Worm (Caenorhabditis elegans): ENCODE data around the gene srd-21.
A peak's percentile ranks its signal among the peaks of the same experiment; 100 is the strongest.

srd-21 gene

DNA sequence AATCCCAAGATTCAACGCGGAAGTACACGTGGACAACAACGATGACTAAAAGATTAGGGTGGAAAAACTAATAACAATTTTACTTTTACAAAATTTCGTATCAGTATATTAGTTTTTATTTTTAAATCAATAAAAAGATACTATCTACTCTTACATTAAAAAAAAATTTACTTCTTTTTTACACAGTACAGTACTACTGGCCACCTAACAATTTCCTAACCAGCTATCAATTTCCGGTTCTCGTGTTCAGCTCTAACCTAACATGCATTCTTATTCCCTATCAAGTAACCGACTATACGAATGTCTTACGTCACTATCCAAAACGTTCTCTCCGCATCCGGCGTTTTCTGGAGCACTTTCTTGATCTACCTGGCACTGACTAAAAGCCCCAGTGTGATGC, at the start of gene srd-21:
TSS of gene srd-21 (plus strand) at position 301 of the 400 bp plus-strand sequence.
- no peak for TF ChIP-seq ztf-29 (GFP tag; IDR thresholded peaks at IDR 0.05)
- TF ChIP-seq flt-1 (GFP tag; IDR thresholded peaks at IDR 0.05) = no peak
- no peak for TF ChIP-seq T22C8.4 (GFP tag; IDR thresholded peaks at IDR 0.05)
- no peak for TF ChIP-seq med-1 (GFP tag; optimal IDR thresholded peaks at IDR 0.05; ENCODE audit: insufficient read depth)
- TF ChIP-seq ref-1 (GFP tag; conservative IDR thresholded peaks at IDR 0.05) = no peak
- TF ChIP-seq cog-1 (tag; optimal IDR thresholded peaks at IDR 0.05) = no peak
- no peak for TF ChIP-seq tab-1 (GFP tag; IDR thresholded peaks at IDR 0.05)
- TF ChIP-seq klf-2 (GFP tag; conservative IDR thresholded peaks at IDR 0.05) = no peak

DNA sequence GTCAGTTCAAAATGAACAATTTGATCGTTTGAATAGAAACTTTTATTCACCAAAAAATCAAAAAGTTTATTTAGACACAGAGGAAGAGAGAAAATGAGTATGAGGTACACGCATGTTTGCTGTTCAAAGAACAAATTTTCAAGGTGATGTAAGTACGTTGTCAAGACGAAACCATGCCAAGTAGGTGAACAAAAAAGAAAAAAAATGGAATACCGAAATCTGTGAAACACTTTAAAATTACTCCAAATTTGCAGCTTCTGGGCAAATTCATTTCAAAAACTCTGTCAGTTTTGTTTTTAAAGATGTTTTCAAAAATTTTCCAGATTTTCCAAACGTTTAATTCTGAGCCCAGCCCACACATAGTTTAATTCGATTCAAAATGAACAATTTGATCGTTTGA, 49.3 kb upstream of the srd-21 start, which contains the start of gene nhr-271:
TSS of gene nhr-271 (minus strand) at position 101 of the 400 bp plus-strand sequence.
- no peak for TF ChIP-seq T22C8.4 (GFP tag; IDR thresholded peaks at IDR 0.05)
- no peak for TF ChIP-seq med-1 (GFP tag; optimal IDR thresholded peaks at IDR 0.05; ENCODE audit: insufficient read depth)
- TF ChIP-seq ztf-29 (GFP tag; IDR thresholded peaks at IDR 0.05) = no peak

DNA sequence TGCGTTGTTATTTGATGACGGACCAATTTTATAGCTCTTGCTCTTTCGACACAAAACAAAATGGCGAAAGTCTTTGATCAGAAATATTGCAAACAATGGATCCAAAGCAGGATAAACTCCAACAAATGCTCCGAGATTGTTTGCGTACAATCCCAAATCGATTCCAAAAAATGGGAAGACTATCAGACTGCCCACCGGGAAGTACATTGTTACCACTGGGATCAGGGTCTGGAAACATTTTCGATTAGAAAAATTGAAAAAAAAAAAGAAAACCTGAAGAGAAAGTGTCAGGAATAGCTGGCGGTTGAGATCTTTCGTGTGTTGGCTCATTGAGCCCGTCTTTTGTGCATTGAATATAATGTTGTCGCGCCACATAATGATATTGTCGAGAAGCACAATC, 48.6 kb upstream of the srd-21 start:
- TF ChIP-seq T22C8.4 (GFP tag; IDR thresholded peaks at IDR 0.05) = no peak
- no peak for TF ChIP-seq tab-1 (GFP tag; IDR thresholded peaks at IDR 0.05)
- TF ChIP-seq klf-2 (GFP tag; conservative IDR thresholded peaks at IDR 0.05) = no peak
- no peak for TF ChIP-seq ztf-23 (GFP tag; IDR thresholded peaks at IDR 0.05)
- TF ChIP-seq cog-1 (tag; optimal IDR thresholded peaks at IDR 0.05) = no peak
- TF ChIP-seq ref-1 (GFP tag; conservative IDR thresholded peaks at IDR 0.05) = no peak
- no peak for TF ChIP-seq ztf-29 (GFP tag; IDR thresholded peaks at IDR 0.05)
- no peak for TF ChIP-seq flt-1 (GFP tag; IDR thresholded peaks at IDR 0.05)

DNA sequence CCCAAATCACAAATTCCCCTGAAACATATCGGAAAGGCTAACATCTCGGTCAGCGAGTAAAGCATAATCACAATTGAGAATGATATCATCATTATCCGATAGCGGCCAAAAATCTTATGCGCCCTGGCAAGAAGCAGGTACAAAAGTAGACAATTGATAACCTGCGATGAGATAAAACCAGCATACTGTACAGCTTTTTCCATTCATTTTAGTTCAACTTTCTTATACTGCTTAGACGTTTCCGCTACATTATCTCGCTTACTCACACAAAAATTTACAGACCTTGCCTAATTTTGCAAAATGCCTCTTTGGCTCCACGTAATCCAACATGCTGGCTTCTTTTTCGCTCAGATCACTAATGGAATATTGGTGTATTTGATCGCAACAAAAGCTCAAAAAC, 46.7 kb upstream of the srd-21 start, which contains the start of gene str-150:
TSS of gene str-150 (plus strand) at position 301 of the 400 bp plus-strand sequence.
- no peak for TF ChIP-seq flt-1 (GFP tag; IDR thresholded peaks at IDR 0.05)
- TF ChIP-seq med-1 (GFP tag; optimal IDR thresholded peaks at IDR 0.05; ENCODE audit: insufficient read depth) = no peak
- TF ChIP-seq klf-2 (GFP tag; conservative IDR thresholded peaks at IDR 0.05) = no peak
- TF ChIP-seq ztf-29 (GFP tag; IDR thresholded peaks at IDR 0.05) = no peak
- TF ChIP-seq ztf-23 (GFP tag; IDR thresholded peaks at IDR 0.05) = no peak
- no peak for TF ChIP-seq tab-1 (GFP tag; IDR thresholded peaks at IDR 0.05)
- no peak for TF ChIP-seq ref-1 (GFP tag; conservative IDR thresholded peaks at IDR 0.05)
- TF ChIP-seq cog-1 (tag; optimal IDR thresholded peaks at IDR 0.05) = no peak
- no peak for TF ChIP-seq T22C8.4 (GFP tag; IDR thresholded peaks at IDR 0.05)

DNA sequence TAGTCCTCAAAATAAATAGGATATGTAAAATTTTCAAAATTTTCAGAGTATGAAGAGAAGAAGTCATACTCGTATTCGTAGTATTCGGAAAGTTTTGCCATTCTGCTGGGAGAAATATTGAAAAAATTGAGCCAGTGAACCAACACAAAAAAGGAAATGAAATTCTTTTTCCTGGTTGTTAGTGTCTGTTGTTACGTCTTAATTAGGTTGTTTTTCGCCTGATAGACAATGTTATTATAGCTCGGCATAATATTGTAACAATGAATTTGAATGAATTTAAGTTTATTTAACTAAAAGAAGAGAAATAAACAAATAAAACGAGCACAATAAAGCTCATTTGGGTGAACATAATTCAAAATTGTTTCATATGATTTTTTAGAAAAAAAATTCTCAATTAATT, 41.3 kb upstream of the srd-21 start, which contains the start of gene srw-73:
TSS of gene srw-73 (minus strand) at position 101 of the 400 bp plus-strand sequence.
- TF ChIP-seq cog-1 (tag; optimal IDR thresholded peaks at IDR 0.05) (no peak), klf-2 (GFP tag; conservative IDR thresholded peaks at IDR 0.05) (no peak), flt-1 (GFP tag; IDR thresholded peaks at IDR 0.05) (no peak), T22C8.4 (GFP tag; IDR thresholded peaks at IDR 0.05) (no peak), tab-1 (GFP tag; IDR thresholded peaks at IDR 0.05) (no peak), med-1 (GFP tag; optimal IDR thresholded peaks at IDR 0.05; ENCODE audit: insufficient read depth) (no peak), ztf-23 (GFP tag; IDR thresholded peaks at IDR 0.05) (no peak), ztf-29 (GFP tag; IDR thresholded peaks at IDR 0.05) (no peak)

DNA sequence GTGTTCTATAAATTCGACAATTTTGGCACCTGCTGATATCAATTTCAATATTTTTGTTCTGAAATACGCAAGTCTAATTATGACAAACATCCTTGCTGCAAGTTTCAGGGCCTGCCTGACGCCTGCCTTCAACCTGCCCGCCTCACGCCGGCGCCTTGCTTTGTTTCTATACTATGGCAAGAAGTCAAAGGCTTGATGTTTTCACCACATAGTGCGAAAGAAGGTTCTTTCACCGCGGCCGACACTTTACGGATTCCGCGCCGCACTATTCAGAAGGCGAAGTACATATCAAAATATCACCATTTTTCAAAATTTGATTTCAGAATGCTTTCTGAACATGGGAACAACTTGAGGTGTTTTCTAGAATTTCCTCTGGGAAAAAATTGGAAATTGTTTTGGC, 40.2 kb upstream of the srd-21 start:
- no peak for TF ChIP-seq ztf-29 (GFP tag; IDR thresholded peaks at IDR 0.05)
- TF ChIP-seq ref-1 (GFP tag; conservative IDR thresholded peaks at IDR 0.05) = no peak
- no peak for TF ChIP-seq tab-1 (GFP tag; IDR thresholded peaks at IDR 0.05)
- TF ChIP-seq cog-1 (tag; optimal IDR thresholded peaks at IDR 0.05) = no peak
- TF ChIP-seq med-1 (GFP tag; optimal IDR thresholded peaks at IDR 0.05; ENCODE audit: insufficient read depth) = no peak
- no peak for TF ChIP-seq T22C8.4 (GFP tag; IDR thresholded peaks at IDR 0.05)
- TF ChIP-seq ztf-23 (GFP tag; IDR thresholded peaks at IDR 0.05) = no peak

DNA sequence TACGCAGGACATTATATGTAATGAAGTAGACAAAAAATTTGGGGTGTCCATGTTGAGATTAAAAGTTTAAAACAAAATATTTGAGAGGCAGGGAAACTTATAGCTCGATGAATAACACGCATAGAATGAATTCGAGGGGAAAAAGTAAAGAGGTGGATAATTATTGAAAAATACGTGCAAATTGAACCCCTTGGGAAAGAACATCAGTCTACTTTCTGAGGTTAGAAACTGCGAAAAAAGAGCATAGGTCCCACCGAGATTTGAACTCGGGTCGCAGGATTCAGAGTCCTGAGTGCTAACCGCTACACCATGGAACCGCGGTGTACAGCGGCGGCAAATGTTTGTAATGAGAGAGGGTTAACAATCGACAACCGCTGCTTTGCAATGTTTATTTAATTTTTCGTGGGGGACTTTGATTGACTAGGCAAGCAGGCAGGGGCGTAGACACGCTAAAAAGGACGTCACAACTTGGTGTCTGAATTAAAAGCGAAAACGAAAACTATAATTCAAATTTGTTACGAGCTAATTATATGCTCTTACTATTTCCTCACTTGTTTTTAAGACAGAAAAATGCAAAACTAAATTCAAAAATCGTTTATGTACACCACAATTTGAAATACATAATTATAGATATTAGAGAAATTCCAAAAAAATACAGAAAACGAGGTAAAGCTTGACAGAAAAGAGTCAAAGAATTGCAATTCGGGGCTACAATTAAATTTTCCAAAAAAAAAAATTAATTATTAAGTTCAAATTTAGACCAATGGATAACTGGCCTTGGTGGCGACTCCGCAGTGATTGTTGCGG, 37.5 kb upstream of the srd-21 start, which contains the start of gene srh-269:
TSS of gene srh-269 (minus strand) at position 51 of the 807 bp plus-strand sequence.
- peak; percentile 1 for TF ChIP-seq med-1 (GFP tag; optimal IDR thresholded peaks at IDR 0.05; ENCODE audit: insufficient read depth)
- TF ChIP-seq ztf-29 (GFP tag; IDR thresholded peaks at IDR 0.05) = peak; percentile 71
- TF ChIP-seq ztf-23 (GFP tag; IDR thresholded peaks at IDR 0.05) = peak; percentile 87
- TF ChIP-seq ref-1 (GFP tag; conservative IDR thresholded peaks at IDR 0.05) = peak; percentile 65
- peak; percentile 70 for TF ChIP-seq T22C8.4 (GFP tag; IDR thresholded peaks at IDR 0.05)
- peak; percentile 26 for TF ChIP-seq cog-1 (tag; optimal IDR thresholded peaks at IDR 0.05)
- TF ChIP-seq flt-1 (GFP tag; IDR thresholded peaks at IDR 0.05) = peak; percentile 89
- TF ChIP-seq klf-2 (GFP tag; conservative IDR thresholded peaks at IDR 0.05) = peak; percentile 77
- TF ChIP-seq tab-1 (GFP tag; IDR thresholded peaks at IDR 0.05) = peak; percentile 86

DNA sequence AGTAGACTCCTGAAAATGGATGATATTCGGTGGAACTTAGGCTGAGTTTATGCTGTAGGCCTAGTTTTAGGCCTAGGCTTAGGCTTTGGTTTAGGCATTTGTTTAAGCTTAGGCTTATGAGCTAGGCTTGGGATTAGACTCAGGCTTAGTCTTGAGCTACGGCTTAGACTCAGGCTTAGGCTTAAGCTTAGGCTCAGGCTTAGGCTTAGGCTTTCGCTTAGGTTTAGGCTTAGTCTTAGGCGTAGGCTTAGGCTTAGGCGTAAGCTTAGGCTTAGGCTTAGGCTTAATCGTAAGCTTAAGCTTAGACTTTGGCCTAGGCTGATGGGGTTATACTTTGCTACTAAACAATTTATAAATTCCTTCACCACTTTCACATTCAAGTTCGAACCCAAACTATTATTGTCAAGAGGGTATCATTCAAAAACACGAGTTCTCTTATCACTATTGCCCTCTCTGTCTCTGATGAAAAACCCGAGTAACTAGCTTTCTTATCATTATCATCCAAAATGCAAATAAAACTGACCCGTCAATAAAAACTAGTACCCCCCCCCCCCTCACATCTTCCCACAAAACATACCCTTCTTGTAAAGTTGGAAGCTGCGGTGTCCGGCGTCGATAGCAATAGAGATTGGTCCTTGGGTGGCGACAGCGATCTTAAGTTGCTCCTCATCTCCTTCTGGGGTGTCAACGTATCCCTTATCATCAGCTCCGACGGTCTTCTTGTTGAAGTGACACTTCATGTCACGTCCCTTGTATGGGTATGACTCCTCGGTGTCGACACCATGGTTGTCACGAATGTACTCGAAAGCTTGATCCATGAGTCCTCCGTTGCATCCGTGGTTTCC, 36.5 kb upstream of the srd-21 start:
- TF ChIP-seq klf-2 (GFP tag; conservative IDR thresholded peaks at IDR 0.05) (no peak), ztf-29 (GFP tag; IDR thresholded peaks at IDR 0.05) (peak; percentile 80; the same call in 1 of the 2 replicates)

DNA sequence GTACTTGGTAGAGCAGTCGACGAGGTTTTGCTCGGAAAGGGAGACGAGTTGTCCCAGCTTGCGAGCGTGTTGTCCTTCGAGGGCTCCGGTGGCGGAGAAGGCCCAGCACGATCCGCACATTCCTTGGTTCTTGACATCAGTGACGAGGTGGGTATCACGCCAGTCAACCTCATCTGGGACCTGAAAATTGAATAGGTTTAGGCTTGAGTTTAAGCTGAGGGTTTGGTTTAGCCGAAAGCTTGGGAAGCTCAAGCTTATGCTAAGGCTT, 36.0 kb upstream of the srd-21 start:
- TF ChIP-seq tab-1 (GFP tag; IDR thresholded peaks at IDR 0.05) = 0 out of 2 replicates have a peak, but pooled peaks have one; percentile 9
- TF ChIP-seq ztf-23 (GFP tag; IDR thresholded peaks at IDR 0.05) = no peak
- no peak for TF ChIP-seq cog-1 (tag; optimal IDR thresholded peaks at IDR 0.05)
- no peak for TF ChIP-seq klf-2 (GFP tag; conservative IDR thresholded peaks at IDR 0.05)
- no peak for TF ChIP-seq flt-1 (GFP tag; IDR thresholded peaks at IDR 0.05)

Measured in whole organism, midembryonic.